Worm (Caenorhabditis elegans) whole organism, midembryonic: ENCODE results near the gene arrd-3.

Source experiments
- cog-1 ChIP-seq: sonication (generic microtip); optimal IDR thresholded peaks from 2 replicates; lab custom pipeline; 2016; ENCODE audit warnings: missing genetic modification characterization, missing compliant biosample characterization
- flt-1 ChIP-seq: fragments of 200-800 bp; sonication (Bioruptor generic); IDR thresholded peaks from 2 replicates; pipeline ENCODE4 v1.3.6; 2022; ENCODE audit warnings: missing genetic modification characterization, missing compliant biosample characterization
- med-1 ChIP-seq: sonication (generic microtip); optimal IDR thresholded peaks from 2 replicates; lab custom pipeline; 2017; ENCODE audit warnings: missing genetic modification characterization, mild to moderate bottlenecking, missing compliant biosample characterization, antibody characterized with exemption, missing genetic modification reagents; ENCODE audit not compliant: insufficient read depth
- ref-1 ChIP-seq: fragments of 200-800 bp; sonication (Bioruptor generic); conservative IDR thresholded peaks from 2 replicates; pipeline ENCODE4 v1.3.6; 2022; ENCODE audit warnings: missing genetic modification reagents, missing genetic modification characterization, missing compliant biosample characterization
- tab-1 ChIP-seq: fragments of 200-800 bp; sonication (Bioruptor generic); IDR thresholded peaks from 2 replicates; pipeline ENCODE4 v1.3.6; 2022; ENCODE audit warnings: missing genetic modification characterization, missing compliant biosample characterization
- ztf-23 ChIP-seq: fragments of 200-800 bp; sonication (Bioruptor generic); IDR thresholded peaks from 2 replicates; pipeline ENCODE4 v1.3.6; 2022; ENCODE audit warnings: missing genetic modification reagents, missing genetic modification characterization, missing compliant biosample characterization
- ztf-29 ChIP-seq: fragments of 200-800 bp; sonication (Bioruptor generic); IDR thresholded peaks from 2 replicates; pipeline ENCODE4 v1.3.6; 2022; ENCODE audit warnings: missing genetic modification reagents, missing genetic modification characterization, missing compliant biosample characterization

- no peak for TF ChIP-seq cog-1 (tag; lab: Kevin White, UChicago)
- TF ChIP-seq med-1 (GFP tag; lab: Kevin White, UChicago), result no peak
- no peak for TF ChIP-seq ztf-29 (GFP tag; lab: Robert Waterston, UW)
- TF ChIP-seq ztf-23 (GFP tag; lab: Robert Waterston, UW), result no peak
- no peak for TF ChIP-seq tab-1 (GFP tag; lab: Robert Waterston, UW)
- no peak for TF ChIP-seq ref-1 (GFP tag; lab: Robert Waterston, UW)
- no peak for TF ChIP-seq flt-1
Measured at ce11 chrII:9418843-9419532, 6.6 kb downstream of the arrd-3 start.
